Worm (Caenorhabditis elegans) whole organism, L2 larva: ENCODE measurements around the gene T09D3.3.

ENCODE experiments used
- Y55F3AM.14 ChIP-seq: fragments of 200-800 bp; sonication (Bioruptor generic); optimal IDR thresholded peaks from 2 replicates; lab custom pipeline; 2018; ENCODE audit warnings: mild to moderate bottlenecking, missing genetic modification characterization, missing compliant biosample characterization
- blmp-1 ChIP-seq: sonication (generic microtip); optimal IDR thresholded peaks from 2 replicates; lab custom pipeline; 2017; ENCODE audit warnings: missing genetic modification characterization, mild to moderate bottlenecking, missing compliant biosample characterization, antibody characterized with exemption, moderate library complexity; ENCODE audit not compliant: insufficient read depth
- elt-1 ChIP-seq: fragments of 150-350 bp; optimal IDR thresholded peaks from 2 replicates; lab custom pipeline; 2014; ENCODE audit warnings: missing biosample characterization, missing genetic modification characterization
- lin-13 ChIP-seq: fragments of 150-350 bp; optimal IDR thresholded peaks from 2 replicates; lab custom pipeline; 2014; ENCODE audit warnings: missing biosample characterization, missing genetic modification reagents, missing genetic modification characterization
- nhr-11 ChIP-seq: fragments of 150-350 bp; optimal IDR thresholded peaks from 2 replicates; lab custom pipeline; 2014; ENCODE audit warnings: missing biosample characterization, missing genetic modification characterization
- nhr-129 ChIP-seq: fragments of 150-350 bp; optimal IDR thresholded peaks from 2 replicates; lab custom pipeline; 2014; ENCODE audit warnings: missing biosample characterization, missing genetic modification characterization
- nhr-6 ChIP-seq: fragments of 150-350 bp; optimal IDR thresholded peaks from 2 replicates; lab custom pipeline; 2014; ENCODE audit warnings: missing biosample characterization, missing genetic modification characterization
- skn-1 ChIP-seq: sonication (generic microtip); optimal IDR thresholded peaks from 2 replicates; lab custom pipeline; 2017; ENCODE audit warnings: missing biosample characterization, missing genetic modification characterization
- sma-3 ChIP-seq: sonication (generic microtip); optimal IDR thresholded peaks from 2 replicates; lab custom pipeline; 2016; ENCODE audit warnings: missing genetic modification reagents, missing genetic modification characterization, missing compliant biosample characterization
- snpc-4 ChIP-seq: fragments of 150-350 bp; optimal IDR thresholded peaks from 2 replicates; lab custom pipeline; 2014; ENCODE audit warnings: missing biosample characterization, missing genetic modification characterization

- TF ChIP-seq blmp-1 (tag; lab: Kevin White, UChicago) (no peak), Y55F3AM.14 (GFP tag; lab: Kevin White, UChicago) (no peak), nhr-6 (tag; lab: Kevin White, UChicago) (no peak), nhr-129 (tag; lab: Kevin White, UChicago) (no peak), snpc-4 (tag; lab: Kevin White, UChicago) (no peak), skn-1 (tag; lab: Kevin White, UChicago) (no peak), elt-1 (no peak), nhr-11 (tag; lab: Kevin White, UChicago) (no peak), sma-3 (GFP tag; lab: Kevin White, UChicago) (no peak), lin-13 (no peak)
These were observed 46.0 kb downstream of the T09D3.3 start, which contains the start of gene ncx-2 for ce11 chrV:5303389-5303788.
